Comparison of ENCODE assay signal across 1 fruit fly cellular context in the genomic region with DNA sequence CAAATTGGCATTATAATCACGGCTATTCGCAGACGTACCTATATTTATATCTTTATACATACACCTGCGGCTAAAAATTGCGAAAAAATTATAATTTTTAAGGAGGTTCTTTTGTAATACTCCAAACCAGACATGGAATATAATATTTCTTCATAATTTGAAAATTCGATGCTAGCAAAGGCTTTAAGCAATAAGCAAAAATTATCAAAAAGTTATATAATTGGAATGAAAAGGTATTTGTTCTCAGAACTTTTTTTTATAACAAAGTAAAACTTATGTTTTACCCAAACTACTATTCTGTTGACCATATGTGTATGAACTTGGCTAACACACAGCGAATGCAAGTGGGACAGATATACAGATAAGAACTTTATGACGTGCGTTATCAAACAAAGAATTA.
A peak's percentile ranks its signal among the peaks of the same experiment; 100 is the strongest.
TF ChIP-seq lines count a peak whose summit lies in the region.

No protein-coding gene starts in this region.

TF ChIP-seq in whole organism, prepupa, 60 proteins besides CTCF, POLR2A, EP300 and RAD21 (continued from another document):
- TF ChIP-seq Eip93F (GFP tag; optimal IDR thresholded peaks at IDR 0.05; lab: Kevin White, UChicago) (peak; percentile 4), topi (GFP tag; optimal IDR thresholded peaks at IDR 0.05; lab: Kevin White, UChicago) (peak; percentile 43), Met (GFP tag; optimal IDR thresholded peaks at IDR 0.05; lab: Kevin White, UChicago) (peak; percentile 44), CG9139 (GFP tag; optimal IDR thresholded peaks at IDR 0.05; lab: Kevin White, UChicago) (no peak), Hr39 (GFP tag; optimal IDR thresholded peaks at IDR 0.05; lab: Kevin White, UChicago) (peak; percentile 18), Ets21C (GFP tag; optimal IDR thresholded peaks at IDR 0.05; lab: Kevin White, UChicago) (no peak), esn (GFP tag; optimal IDR thresholded peaks at IDR 0.05; lab: Kevin White, UChicago) (peak; percentile 55), CG34406 (GFP tag; optimal IDR thresholded peaks at IDR 0.05; lab: Kevin White, UChicago) (peak; percentile 31), CG10669 (GFP tag; optimal IDR thresholded peaks at IDR 0.05; lab: Kevin White, UChicago) (no peak), Ets96B (tag; optimal IDR thresholded peaks at IDR 0.05; lab: Kevin White, UChicago) (no peak), spab (GFP tag; optimal IDR thresholded peaks at IDR 0.05; lab: Kevin White, UChicago) (no peak), Sox14 (GFP tag; optimal IDR thresholded peaks at IDR 0.05; lab: Kevin White, UChicago) (peak; percentile 45), svp (GFP tag; lab: Kevin White, UChicago) (peak; percentile 58), CG11902 (GFP tag; optimal IDR thresholded peaks at IDR 0.05; lab: Kevin White, UChicago) (no peak), CG8119 (GFP tag; IDR thresholded peaks at IDR 0.05; lab: Robert Waterston, UW) (no peak), CG11294 (GFP tag; IDR thresholded peaks at IDR 0.05; lab: Robert Waterston, UW) (no peak), cyc (GFP tag; optimal IDR thresholded peaks at IDR 0.05; lab: Kevin White, UChicago) (no peak), dac (GFP tag; optimal IDR thresholded peaks at IDR 0.05; lab: Kevin White, UChicago) (no peak), CG11762 (GFP tag; optimal IDR thresholded peaks at IDR 0.05; lab: Kevin White, UChicago; ENCODE audit: insufficient read depth) (no peak), vri (GFP tag; optimal IDR thresholded peaks at IDR 0.05; lab: Kevin White, UChicago) (no peak), OdsH (GFP tag; optimal IDR thresholded peaks at IDR 0.05; lab: Kevin White, UChicago) (peak; percentile 6), CG7368 (GFP tag; optimal IDR thresholded peaks at IDR 0.05; lab: Kevin White, UChicago) (no peak), dsx (GFP tag; optimal IDR thresholded peaks at IDR 0.05; lab: Kevin White, UChicago; ENCODE audit: poor library complexity, severe bottlenecking) (no peak), CG16779 (tag; optimal IDR thresholded peaks at IDR 0.05; lab: Kevin White, UChicago) (no peak), CG32006 (GFP tag; optimal IDR thresholded peaks at IDR 0.05; lab: Kevin White, UChicago) (no peak), Gug (GFP tag; IDR thresholded peaks at IDR 0.05; lab: Robert Waterston, UW) (no peak), CG15336 (GFP tag; IDR thresholded peaks at IDR 0.05; lab: Robert Waterston, UW) (no peak), CG8632 (GFP tag; optimal IDR thresholded peaks at IDR 0.05; lab: Kevin White, UChicago) (no peak), ss (GFP tag; optimal IDR thresholded peaks at IDR 0.05; lab: Kevin White, UChicago) (no peak), CG6276 (GFP tag; optimal IDR thresholded peaks at IDR 0.05; lab: Kevin White, UChicago) (no peak), achi (GFP tag; optimal IDR thresholded peaks at IDR 0.05; lab: Kevin White, UChicago) (no peak), acj6 (GFP tag; optimal IDR thresholded peaks at IDR 0.05; lab: Kevin White, UChicago) (peak; percentile 20), fd59A (GFP tag; optimal IDR thresholded peaks at IDR 0.05; lab: Kevin White, UChicago) (no peak)
TF ChIP-seq in whole organism, prepupa: peak in this region for 14.
